Worm (Caenorhabditis elegans): ENCODE results near the gene best-16.

- no peak for TF ChIP-seq lin-13 (GFP tag; optimal IDR thresholded peaks at IDR 0.05)
- no peak for TF ChIP-seq ces-1 (GFP tag; optimal IDR thresholded peaks at IDR 0.05)
Observed at ce11 chrIV:7195734-7196133, at the start of gene best-16.

All from whole organism, L4 larva.